Worm (Caenorhabditis elegans) whole organism, L3 larva: ENCODE measurements around the gene tbc-11.

Experiments used
- ama-1 ChIP-seq: fragments of 150-350 bp; optimal IDR thresholded peaks from 2 replicates; lab custom pipeline; 2018
- ceh-16 ChIP-seq: sonication (generic microtip); optimal IDR thresholded peaks from 2 replicates; lab custom pipeline; 2017; ENCODE audit warnings: missing biosample characterization, missing genetic modification characterization
- ceh-28 ChIP-seq: fragments of 150-350 bp; optimal IDR thresholded peaks from 2 replicates; lab custom pipeline; 2014; ENCODE audit warnings: missing biosample characterization, missing genetic modification reagents, missing genetic modification characterization
- ceh-82 ChIP-seq: fragments of 150-350 bp; optimal IDR thresholded peaks from 2 replicates; lab custom pipeline; 2014; ENCODE audit warnings: missing biosample characterization, missing genetic modification characterization
- ceh-9 ChIP-seq: sonication (generic microtip); optimal IDR thresholded peaks from 2 replicates; lab custom pipeline; 2018; ENCODE audit warnings: missing biosample characterization, missing genetic modification characterization
- daf-12 ChIP-seq: fragments of 150-350 bp; optimal IDR thresholded peaks from 2 replicates; lab custom pipeline; 2014; ENCODE audit warnings: missing biosample characterization, missing genetic modification reagents, missing genetic modification characterization
- egl-27 ChIP-seq: sonication (generic microtip); optimal IDR thresholded peaks from 4 replicates; lab custom pipeline; 2017; ENCODE audit warnings: missing biosample characterization, missing genetic modification reagents, missing genetic modification characterization
- elt-2 ChIP-seq: sonication (generic microtip); optimal IDR thresholded peaks from 2 replicates; lab custom pipeline; 2016; ENCODE audit warnings: missing genetic modification reagents, mild to moderate bottlenecking, missing genetic modification characterization, missing compliant biosample characterization
- elt-3 ChIP-seq, 3 experiments: fragments of 150-350 bp in 1 of 3; sonication (generic microtip) in 2 of 3; optimal IDR thresholded peaks; 2 replicates in 2 of 3; 4 replicates in 1 of 3; lab custom pipeline; 2014 to 2017; ENCODE audit warnings: missing biosample characterization in 3 of 3, missing genetic modification characterization in 3 of 3
- fkh-10 ChIP-seq: sonication (generic microtip); optimal IDR thresholded peaks from 2 replicates; lab custom pipeline; 2017; ENCODE audit warnings: missing biosample characterization, missing genetic modification reagents, missing genetic modification characterization
- fkh-2 ChIP-seq: fragments of 150-350 bp; optimal IDR thresholded peaks from 2 replicates; lab custom pipeline; 2014; ENCODE audit warnings: missing biosample characterization, missing genetic modification reagents, missing genetic modification characterization
- fos-1 ChIP-seq: fragments of 150-350 bp; optimal IDR thresholded peaks from 2 replicates; lab custom pipeline; 2014; ENCODE audit warnings: missing biosample characterization, missing genetic modification characterization
- hmg-11 ChIP-seq: sonication (generic microtip); optimal IDR thresholded peaks from 2 replicates; lab custom pipeline; 2016; ENCODE audit warnings: missing genetic modification characterization, missing compliant biosample characterization
- jun-1 ChIP-seq: fragments of 150-350 bp; optimal IDR thresholded peaks from 2 replicates; lab custom pipeline; 2014; ENCODE audit warnings: missing biosample characterization, missing genetic modification reagents, missing genetic modification characterization
- lin-39 ChIP-seq: fragments of 150-350 bp; optimal IDR thresholded peaks from 2 replicates; lab custom pipeline; 2018; ENCODE audit warnings: missing biosample characterization, missing genetic modification reagents, missing genetic modification characterization
- mml-1 ChIP-seq: fragments of 150-350 bp; sonication (generic microtip); optimal IDR thresholded peaks from 3 replicates; lab custom pipeline; 2014; ENCODE audit warnings: missing biosample characterization, missing genetic modification characterization
- nfya-1 ChIP-seq: sonication (generic microtip); optimal IDR thresholded peaks from 2 replicates; lab custom pipeline; 2017; ENCODE audit warnings: missing genetic modification characterization, mild to moderate bottlenecking, missing compliant biosample characterization, antibody characterized with exemption, moderate library complexity; ENCODE audit not compliant: insufficient read depth
- nhr-11 ChIP-seq: fragments of 150-350 bp; optimal IDR thresholded peaks from 2 replicates; lab custom pipeline; 2014; ENCODE audit warnings: missing biosample characterization, missing genetic modification characterization
- nhr-23 ChIP-seq: fragments of 150-350 bp; optimal IDR thresholded peaks from 2 replicates; lab custom pipeline; 2014; ENCODE audit warnings: missing biosample characterization, missing genetic modification reagents, missing genetic modification characterization
- nhr-237 ChIP-seq: fragments of 150-350 bp; optimal IDR thresholded peaks from 2 replicates; lab custom pipeline; 2014; ENCODE audit warnings: missing biosample characterization, missing genetic modification characterization
- nhr-25 ChIP-seq: sonication (generic microtip); optimal IDR thresholded peaks from 2 replicates; lab custom pipeline; 2017; ENCODE audit warnings: missing biosample characterization, missing genetic modification characterization
- nhr-28 ChIP-seq: fragments of 150-350 bp; optimal IDR thresholded peaks from 2 replicates; lab custom pipeline; 2014; ENCODE audit warnings: missing biosample characterization, missing genetic modification characterization
- nhr-67 ChIP-seq: fragments of 150-350 bp; optimal IDR thresholded peaks from 2 replicates; lab custom pipeline; 2014; ENCODE audit warnings: missing biosample characterization, missing genetic modification characterization
- pha-4 ChIP-seq: fragments of 150-350 bp; optimal IDR thresholded peaks from 2 replicates; lab custom pipeline; 2014; ENCODE audit warnings: missing biosample characterization, missing genetic modification reagents, missing genetic modification characterization
- pqm-1 ChIP-seq: fragments of 150-350 bp; optimal IDR thresholded peaks from 2 replicates; lab custom pipeline; 2017; ENCODE audit warnings: missing biosample characterization, missing genetic modification characterization, inconsistent platforms
- sea-2 ChIP-seq: fragments of 150-350 bp; sonication (generic microtip); optimal IDR thresholded peaks from 4 replicates; lab custom pipeline; 2014; ENCODE audit warnings: missing biosample characterization, missing genetic modification reagents, missing genetic modification characterization
- skn-1 ChIP-seq: fragments of 150-350 bp; optimal IDR thresholded peaks from 2 replicates; lab custom pipeline; 2014; ENCODE audit warnings: missing biosample characterization, missing genetic modification characterization
- snpc-4 ChIP-seq: fragments of 150-350 bp; optimal IDR thresholded peaks from 2 replicates; lab custom pipeline; 2014; ENCODE audit warnings: missing biosample characterization, missing genetic modification characterization
- unc-39 ChIP-seq: sonication (generic microtip); optimal IDR thresholded peaks from 4 replicates; lab custom pipeline; 2017; ENCODE audit warnings: missing biosample characterization, missing genetic modification characterization
- ztf-4 ChIP-seq: fragments of 150-350 bp; optimal IDR thresholded peaks from 2 replicates; lab custom pipeline; 2014; ENCODE audit warnings: missing biosample characterization, missing genetic modification characterization

The tbc-11 gene

ce11 chrX:932874-933273 is 8.1 kb downstream of the tbc-11 start:
- TF ChIP-seq nfya-1 (tag; lab: Kevin White, UChicago) (peak; percentile 55), lin-39 (tag; lab: Kevin White, UChicago) (peak; percentile 36), ceh-16 (tag; lab: Kevin White, UChicago) (no peak), hmg-11 (tag; lab: Kevin White, UChicago) (peak; percentile 53), egl-27 (no peak), fos-1 (tag; lab: Kevin White, UChicago) (no peak), fkh-10 (GFP tag; lab: Kevin White, UChicago) (peak; percentile 69)

ce11 chrX:933504-933903 is 8.7 kb downstream of the tbc-11 start, which contains the start of gene F35H12.1:
Gene F35H12.1, plus strand, starts transcription at chrX:933804.
- TF ChIP-seq ceh-9 (tag; lab: Kevin White, UChicago) (no peak), daf-12 (tag; lab: Kevin White, UChicago) (no peak), nfya-1 (tag; lab: Kevin White, UChicago) (no peak), unc-39 (tag; lab: Kevin White, UChicago) (no peak), nhr-28 (no peak), jun-1 (tag; lab: Kevin White, UChicago) (no peak), nhr-67 (tag; lab: Kevin White, UChicago) (no peak), fos-1 (tag; lab: Kevin White, UChicago) (no peak), pha-4 (no peak), ama-1 (lab: Kevin White, UChicago) (no peak), mml-1 (tag; lab: Kevin White, UChicago) (no peak), ceh-82 (tag; lab: Kevin White, UChicago) (no peak), elt-3 (tag; optimal IDR thresholded peaks at IDR 0.05; lab: Kevin White, UChicago) (no peak)
- TF ChIP-seq, all 47 proteins: peak for 0

- no peak for TF ChIP-seq sea-2 (GFP tag; lab: Kevin White, UChicago)
- no peak for TF ChIP-seq ceh-28
- no peak for TF ChIP-seq ceh-9 (tag; lab: Kevin White, UChicago)
- peak; percentile 47 for TF ChIP-seq snpc-4 (tag; lab: Kevin White, UChicago)
- TF ChIP-seq, all 47 proteins: peak for 1
Observed at ce11 chrX:936013-936412, 11.3 kb downstream of the tbc-11 start.

- TF ChIP-seq nhr-23 (tag; lab: Kevin White, UChicago) (no peak), elt-2 (tag; lab: Kevin White, UChicago) (peak; percentile 92), skn-1 (no peak), nhr-237 (tag; lab: Kevin White, UChicago) (no peak), pha-4 (peak; percentile 27)
- TF ChIP-seq, all 47 proteins: peak for 2
Observed at ce11 chrX:938269-938883, 13.6 kb downstream of the tbc-11 start, which contains the start of gene F53H8.3. Gene F53H8.3, plus strand, starts transcription at chrX:938543.

ce11 chrX:945669-946068 is 20.9 kb downstream of the tbc-11 start:
- no peak for TF ChIP-seq skn-1
- no peak for TF ChIP-seq elt-3 (tag; optimal IDR thresholded peaks at IDR 0.05; lab: Kevin White, UChicago)
- no peak for TF ChIP-seq snpc-4 (tag; lab: Kevin White, UChicago)
- peak; percentile 31 for TF ChIP-seq pha-4
- TF ChIP-seq pqm-1: peak; percentile 59
- TF ChIP-seq elt-2 (tag; lab: Kevin White, UChicago): peak; percentile 80
- TF ChIP-seq nfya-1 (tag; lab: Kevin White, UChicago): peak; percentile 80

ce11 chrX:947885-948284 is 23.1 kb downstream of the tbc-11 start:
- TF ChIP-seq nhr-11 (tag; lab: Kevin White, UChicago) (no peak), lin-39 (tag; lab: Kevin White, UChicago) (no peak), fkh-2 (tag; lab: Kevin White, UChicago) (no peak), fos-1 (tag; lab: Kevin White, UChicago) (no peak), daf-12 (tag; lab: Kevin White, UChicago) (no peak), nhr-25 (tag; lab: Kevin White, UChicago) (no peak), ztf-4 (tag; lab: Kevin White, UChicago) (no peak), snpc-4 (tag; lab: Kevin White, UChicago) (no peak), ceh-9 (tag; lab: Kevin White, UChicago) (no peak)
